Worm (Caenorhabditis elegans): ENCODE data around the gene C50B8.4.

ce11 chrV:13532469-13532868, 39.3 kb upstream of the C50B8.4 start:
- TF ChIP-seq W03F9.2 (tag; optimal IDR thresholded peaks at IDR 0.05) = no peak
- TF ChIP-seq him-1 (tag; optimal IDR thresholded peaks at IDR 0.05) = no peak
- TF ChIP-seq dao-5 (tag; optimal IDR thresholded peaks at IDR 0.05) = no peak
